Worm (Caenorhabditis elegans) whole organism, L4 larva: ENCODE data around the gene faah-1.

Experiments used
- D1046.2 ChIP-seq: fragments of 200-800 bp; sonication (Bioruptor generic); IDR thresholded peaks from 2 replicates; pipeline ENCODE4 v1.3.6; 2022; ENCODE audit warnings: missing genetic modification characterization, missing compliant biosample characterization
- F44E2.7 ChIP-seq: fragments of 200-800 bp; sonication (Bioruptor generic); IDR thresholded peaks from 2 replicates; pipeline ENCODE4 v2.1.2; 2022; ENCODE audit warnings: missing genetic modification characterization, missing compliant biosample characterization
- F49E8.2 ChIP-seq: sonication (generic microtip); optimal IDR thresholded peaks from 2 replicates; lab custom pipeline; 2016; ENCODE audit warnings: missing compliant biosample characterization, mild to moderate bottlenecking, missing genetic modification characterization, borderline replicate concordance
- R02D3.7 ChIP-seq: fragments of 150-350 bp; sonication (generic microtip); optimal IDR thresholded peaks from 3 replicates; lab custom pipeline; 2014; ENCODE audit warnings: missing biosample characterization, missing genetic modification characterization
- T20F7.1 ChIP-seq: fragments of 200-800 bp; sonication (Bioruptor generic); optimal IDR thresholded peaks from 2 replicates; lab custom pipeline; 2018; ENCODE audit warnings: mild to moderate bottlenecking, missing genetic modification characterization, missing compliant biosample characterization
- T26A8.4 ChIP-seq: fragments of 200-800 bp; sonication (Bioruptor generic); IDR thresholded peaks from 2 replicates; pipeline ENCODE4 v1.3.6; 2022; ENCODE audit warnings: missing genetic modification characterization, missing compliant biosample characterization
- Y105C5A.15 ChIP-seq: fragments of 200-800 bp; sonication (Bioruptor generic); IDR thresholded peaks from 2 replicates; pipeline ENCODE4 v1.3.6; 2022; ENCODE audit warnings: missing genetic modification characterization, missing compliant biosample characterization
- Y48G9A.11 ChIP-seq: fragments of 200-800 bp; sonication (Bioruptor generic); IDR thresholded peaks from 2 replicates; pipeline ENCODE4 v1.3.6; 2022; ENCODE audit warnings: missing genetic modification reagents, missing genetic modification characterization, missing compliant biosample characterization
- Y75B8A.6 ChIP-seq: fragments of 200-800 bp; sonication (Bioruptor generic); IDR thresholded peaks from 2 replicates; pipeline ENCODE4 v1.3.6; 2022; ENCODE audit warnings: missing genetic modification reagents, missing genetic modification characterization, missing compliant biosample characterization
- ZK337.2 ChIP-seq: fragments of 200-800 bp; sonication (Bioruptor generic); IDR thresholded peaks from 2 replicates; pipeline ENCODE4 v1.3.6; 2022; ENCODE audit warnings: missing genetic modification reagents, missing genetic modification characterization, missing compliant biosample characterization
- ZK546.5 ChIP-seq, 2 experiments: sonication (generic microtip); optimal IDR thresholded peaks; 2 replicates each; lab custom pipeline; 2017; ENCODE audit warnings: missing biosample characterization in 2 of 2, missing genetic modification characterization in 2 of 2
- ama-1 ChIP-seq: fragments of 150-350 bp; optimal IDR thresholded peaks from 2 replicates; lab custom pipeline; 2014; ENCODE audit warnings: inconsistent platforms, mixed read lengths
- arid-1 ChIP-seq: fragments of 200-800 bp; sonication (Bioruptor generic); conservative IDR thresholded peaks from 2 replicates; pipeline ENCODE4 v1.3.6; 2022; ENCODE audit warnings: missing genetic modification reagents, missing genetic modification characterization, missing compliant biosample characterization
- ceh-44 ChIP-seq: fragments of 200-800 bp; sonication (Bioruptor generic); IDR thresholded peaks from 2 replicates; pipeline ENCODE4 v1.3.6; 2022; ENCODE audit warnings: missing genetic modification reagents, missing genetic modification characterization, missing compliant biosample characterization
- ceh-62 ChIP-seq: sonication (generic microtip); optimal IDR thresholded peaks from 2 replicates; lab custom pipeline; 2017; ENCODE audit warnings: missing biosample characterization, missing genetic modification characterization
- ceh-82 ChIP-seq: sonication (generic microtip); optimal IDR thresholded peaks from 2 replicates; lab custom pipeline; 2017; ENCODE audit warnings: missing biosample characterization, missing genetic modification characterization
- dmd-6 ChIP-seq: fragments of 200-800 bp; sonication (Bioruptor generic); IDR thresholded peaks from 2 replicates; pipeline ENCODE4 v1.3.6; 2022; ENCODE audit warnings: missing genetic modification reagents, missing genetic modification characterization, missing compliant biosample characterization
- dmd-9 ChIP-seq: fragments of 200-800 bp; sonication (Bioruptor generic); IDR thresholded peaks from 2 replicates; pipeline ENCODE4 v1.3.6; 2022; ENCODE audit warnings: missing genetic modification reagents, missing genetic modification characterization, missing compliant biosample characterization
- dpl-1 ChIP-seq: fragments of 150-350 bp; optimal IDR thresholded peaks from 2 replicates; lab custom pipeline; 2014; ENCODE audit warnings: missing biosample characterization, missing genetic modification reagents, missing genetic modification characterization
- duxl-1 ChIP-seq: sonication (generic microtip); optimal IDR thresholded peaks from 2 replicates; lab custom pipeline; 2016; ENCODE audit warnings: mild to moderate bottlenecking, missing genetic modification characterization, moderate library complexity, missing compliant biosample characterization; ENCODE audit not compliant: poor library complexity
- dve-1 ChIP-seq: sonication (generic microtip); optimal IDR thresholded peaks from 2 replicates; lab custom pipeline; 2017; ENCODE audit warnings: antibody characterized with exemption, mild to moderate bottlenecking, missing genetic modification characterization, missing compliant biosample characterization; ENCODE audit not compliant: insufficient read depth
- hif-1 ChIP-seq, 2 experiments: sonication (generic microtip); optimal IDR thresholded peaks; 2 replicates each; lab custom pipeline; 2016 to 2017; ENCODE audit warnings: missing compliant biosample characterization in 2 of 2, missing genetic modification characterization in 2 of 2, missing genetic modification reagents in 2 of 2, missing genotype in 2 of 2, mild to moderate bottlenecking in 1 of 2
- hlh-11 ChIP-seq: fragments of 200-800 bp; sonication (Bioruptor generic); optimal IDR thresholded peaks from 2 replicates; lab custom pipeline; 2018; ENCODE audit warnings: mild to moderate bottlenecking, missing genetic modification characterization, missing compliant biosample characterization
- hlh-30 ChIP-seq: sonication (generic microtip); optimal IDR thresholded peaks from 2 replicates; lab custom pipeline; 2017; ENCODE audit warnings: antibody characterized with exemption, mild to moderate bottlenecking, missing genetic modification characterization, missing compliant biosample characterization; ENCODE audit not compliant: insufficient read depth
- jun-1 ChIP-seq: fragments of 150-350 bp; optimal IDR thresholded peaks from 2 replicates; lab custom pipeline; 2014; ENCODE audit warnings: missing biosample characterization, missing genetic modification reagents, missing genetic modification characterization
- lin-1 ChIP-seq: fragments of 200-800 bp; sonication (Bioruptor generic); IDR thresholded peaks from 2 replicates; pipeline ENCODE4 v1.3.6; 2022; ENCODE audit warnings: missing genetic modification reagents, missing genetic modification characterization, missing compliant biosample characterization
- lin-39 ChIP-seq: fragments of 150-350 bp; optimal IDR thresholded peaks from 2 replicates; lab custom pipeline; 2014; ENCODE audit warnings: missing biosample characterization, missing genetic modification reagents, missing genetic modification characterization
- lir-3 ChIP-seq: sonication (generic microtip); optimal IDR thresholded peaks from 2 replicates; lab custom pipeline; 2016; ENCODE audit warnings: mild to moderate bottlenecking, missing genetic modification characterization, missing compliant biosample characterization
- lsy-2 ChIP-seq, 2 experiments: fragments of 150-350 bp in 1 of 2; sonication (generic microtip) in 1 of 2; optimal IDR thresholded peaks; 2 replicates each; lab custom pipeline; 2014 to 2017; ENCODE audit warnings: missing biosample characterization in 2 of 2, missing genetic modification characterization in 2 of 2
- mdt-29 ChIP-seq: fragments of 200-800 bp; sonication (Bioruptor generic); IDR thresholded peaks from 2 replicates; pipeline ENCODE4 v1.3.6; 2022; ENCODE audit warnings: missing genetic modification reagents, missing genetic modification characterization, missing compliant biosample characterization
- mep-1 ChIP-seq: fragments of 150-350 bp; sonication (generic microtip); optimal IDR thresholded peaks from 3 replicates; lab custom pipeline; 2014; ENCODE audit warnings: missing biosample characterization, missing genetic modification characterization
- mes-2 ChIP-seq: sonication (generic microtip); optimal IDR thresholded peaks from 2 replicates; lab custom pipeline; 2016; ENCODE audit warnings: missing genotype, mild to moderate bottlenecking, missing genetic modification characterization, missing compliant biosample characterization; ENCODE audit not compliant: poor library complexity, severe bottlenecking
- nhr-10 ChIP-seq: fragments of 150-350 bp; optimal IDR thresholded peaks from 2 replicates; lab custom pipeline; 2014; ENCODE audit warnings: missing biosample characterization, missing genetic modification characterization
- nhr-111 ChIP-seq: fragments of 200-800 bp; sonication (Bioruptor generic); optimal IDR thresholded peaks from 2 replicates; lab custom pipeline; 2018; ENCODE audit warnings: mild to moderate bottlenecking, missing genetic modification characterization, missing compliant biosample characterization
- nhr-237 ChIP-seq: sonication (generic microtip); optimal IDR thresholded peaks from 2 replicates; lab custom pipeline; 2017; ENCODE audit warnings: missing biosample characterization, missing genetic modification characterization
- nhr-28 ChIP-seq: fragments of 150-350 bp; optimal IDR thresholded peaks from 2 replicates; lab custom pipeline; 2014; ENCODE audit warnings: missing biosample characterization, missing genetic modification characterization
- nhr-41 ChIP-seq: fragments of 200-800 bp; sonication (Bioruptor generic); IDR thresholded peaks from 2 replicates; pipeline ENCODE4 v1.3.6; 2022; ENCODE audit warnings: missing genetic modification reagents, missing genetic modification characterization, missing compliant biosample characterization
- nhr-42 ChIP-seq: fragments of 200-800 bp; sonication (Bioruptor generic); IDR thresholded peaks from 2 replicates; pipeline ENCODE4 v1.3.6; 2022; ENCODE audit warnings: missing genetic modification characterization, missing compliant biosample characterization
- nhr-48 ChIP-seq: sonication (generic microtip); optimal IDR thresholded peaks from 2 replicates; lab custom pipeline; 2016; ENCODE audit warnings: mild to moderate bottlenecking, missing genetic modification characterization, missing compliant biosample characterization
- nhr-76 ChIP-seq: fragments of 150-350 bp; optimal IDR thresholded peaks from 2 replicates; lab custom pipeline; 2014; ENCODE audit warnings: missing biosample characterization, missing genetic modification characterization
- nhr-77 ChIP-seq: fragments of 150-350 bp; optimal IDR thresholded peaks from 2 replicates; lab custom pipeline; 2014; ENCODE audit warnings: missing biosample characterization, missing genetic modification characterization
- sdz-12 ChIP-seq: fragments of 200-800 bp; sonication (Bioruptor generic); optimal IDR thresholded peaks from 2 replicates; lab custom pipeline; 2018; ENCODE audit warnings: mild to moderate bottlenecking, missing genetic modification characterization, missing compliant biosample characterization
- spr-3 ChIP-seq: fragments of 200-800 bp; sonication (Bioruptor generic); optimal IDR thresholded peaks from 2 replicates; lab custom pipeline; 2018; ENCODE audit warnings: mild to moderate bottlenecking, missing genetic modification characterization, missing compliant biosample characterization
- tag-97 ChIP-seq: fragments of 200-800 bp; sonication (Bioruptor generic); IDR thresholded peaks from 2 replicates; pipeline ENCODE4 v1.3.6; 2022; ENCODE audit warnings: missing genetic modification characterization, missing compliant biosample characterization
- tra-1 ChIP-seq: fragments of 200-800 bp; sonication (Bioruptor generic); IDR thresholded peaks from 2 replicates; pipeline ENCODE4 v1.3.6; 2022; ENCODE audit warnings: missing genetic modification reagents, missing genetic modification characterization, missing compliant biosample characterization
- unc-39 ChIP-seq: sonication (generic microtip); optimal IDR thresholded peaks from 2 replicates; lab custom pipeline; 2017; ENCODE audit warnings: missing biosample characterization, missing genetic modification characterization
- unc-62 ChIP-seq, 3 experiments: fragments of 150-350 bp in 1 of 3; sonication (generic microtip); optimal IDR thresholded peaks in 2 of 3; peaks in 1 of 3; 1 replicate in 1 of 3; 2 replicates in 2 of 3; lab custom pipeline; 2014 to 2017; ENCODE audit warnings: missing biosample characterization in 3 of 3, missing genetic modification characterization in 3 of 3, missing genetic modification reagents in 3 of 3, missing genotype in 1 of 3
- vab-7 ChIP-seq: fragments of 200-800 bp; sonication (Bioruptor generic); IDR thresholded peaks from 2 replicates; pipeline ENCODE4 v1.3.6; 2022; ENCODE audit warnings: missing genetic modification reagents, missing genetic modification characterization, missing compliant biosample characterization
- zag-1 ChIP-seq: fragments of 150-350 bp; optimal IDR thresholded peaks from 2 replicates; lab custom pipeline; 2014; ENCODE audit warnings: missing biosample characterization, missing genetic modification characterization
- zip-11 ChIP-seq: fragments of 200-800 bp; sonication (Bioruptor generic); IDR thresholded peaks from 2 replicates; pipeline ENCODE4 v1.3.6; 2022; ENCODE audit warnings: missing genetic modification characterization, missing compliant biosample characterization
- zip-2 ChIP-seq: fragments of 150-350 bp; optimal IDR thresholded peaks from 2 replicates; lab custom pipeline; 2014; ENCODE audit warnings: missing biosample characterization, missing genetic modification characterization

Gene faah-1

DNA sequence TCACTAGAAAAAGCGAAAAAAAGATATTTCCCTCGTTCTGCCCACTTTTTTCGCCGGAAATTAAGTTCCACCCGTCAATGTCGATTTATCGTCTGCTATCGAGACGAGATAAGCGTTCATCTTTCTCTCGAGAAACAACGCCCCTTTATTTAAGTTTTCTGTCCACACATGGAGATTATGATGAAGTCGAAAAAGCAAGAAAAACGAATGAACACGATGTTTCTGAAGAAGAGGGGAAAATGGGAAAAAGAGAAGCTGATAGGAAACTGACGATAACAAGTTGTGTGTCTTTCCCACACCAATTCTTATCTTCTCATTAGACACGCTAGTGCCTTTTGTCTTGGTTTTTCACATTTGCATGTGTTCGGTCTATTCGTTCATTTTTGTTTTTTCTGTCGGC lies 15.6 kb downstream of the faah-1 start (continued):
- TF ChIP-seq lin-1 (GFP tag; lab: Robert Waterston, UW) (peak; percentile 71; the same call in 1 of the 2 replicates), spr-3 (GFP tag; lab: Kevin White, UChicago) (no peak), lin-39 (tag; lab: Kevin White, UChicago) (no peak), R02D3.7 (no peak), nhr-76 (tag; lab: Kevin White, UChicago) (no peak), mdt-29 (GFP tag; lab: Robert Waterston, UW) (no peak), ceh-82 (tag; lab: Kevin White, UChicago) (no peak), nhr-41 (GFP tag; lab: Robert Waterston, UW) (0 out of 2 replicates have a peak, but pooled peaks have one; percentile 36), ceh-62 (tag; lab: Kevin White, UChicago) (no peak), nhr-28 (tag; lab: Kevin White, UChicago) (peak; percentile 67), T26A8.4 (no peak), ZK546.5 (tag; optimal IDR thresholded peaks at IDR 0.05; lab: Kevin White, UChicago) (no peak), jun-1 (tag; lab: Kevin White, UChicago) (no peak), unc-39 (tag; lab: Kevin White, UChicago) (no peak), D1046.2 (GFP tag; lab: Robert Waterston, UW) (no peak), vab-7 (GFP tag; lab: Robert Waterston, UW) (no peak), ZK337.2 (GFP tag; lab: Robert Waterston, UW) (no peak), mep-1 (no peak), Y48G9A.11 (no peak), dve-1 (tag; lab: Kevin White, UChicago) (peak; percentile 52), lsy-2 (tag; optimal IDR thresholded peaks at IDR 0.05; lab: Kevin White, UChicago) (no peak), T20F7.1 (GFP tag; lab: Kevin White, UChicago) (no peak), ceh-44 (no peak), zip-2 (tag; lab: Kevin White, UChicago) (no peak), hif-1 (tag; optimal IDR thresholded peaks at IDR 0.05; lab: Kevin White, UChicago) (no peak), F49E8.2 (tag; lab: Kevin White, UChicago) (no peak), Y75B8A.6 (GFP tag; lab: Robert Waterston, UW) (0 out of 2 replicates have a peak, but pooled peaks have one; percentile 33), tra-1 (no peak), nhr-77 (no peak), hlh-11 (tag; lab: Kevin White, UChicago) (peak; percentile 45), nhr-111 (GFP tag; lab: Kevin White, UChicago) (no peak), F44E2.7 (GFP tag; lab: Robert Waterston, UW) (no peak), sdz-12 (GFP tag; lab: Kevin White, UChicago) (no peak), nhr-10 (tag; lab: Kevin White, UChicago) (no peak), hlh-30 (tag; lab: Kevin White, UChicago) (no peak), duxl-1 (tag; lab: Kevin White, UChicago) (no peak), nhr-42 (no peak), dpl-1 (no peak), tag-97 (no peak), ama-1 (lab: Kevin White, UChicago) (no peak), nhr-48 (tag; lab: Kevin White, UChicago) (peak; percentile 30), mes-2 (tag; lab: Kevin White, UChicago) (no peak), nhr-237 (no peak), unc-62 (GFP tag; optimal IDR thresholded peaks at IDR 0.05 in 1 of 2; lab: Kevin White, UChicago) (no peak), unc-62 (tag; optimal IDR thresholded peaks at IDR 0.05; lab: Kevin White, UChicago) (no peak), Y105C5A.15 (GFP tag; lab: Robert Waterston, UW) (no peak), arid-1 (GFP tag; lab: Robert Waterston, UW) (no peak), zip-11 (GFP tag; lab: Robert Waterston, UW) (no peak), lir-3 (no peak), dmd-9 (GFP tag; lab: Robert Waterston, UW) (no peak), dmd-6 (peak; percentile 63), zag-1 (tag; lab: Kevin White, UChicago) (no peak)
- TF ChIP-seq, all 104 proteins: peak for 13
